Worm (Caenorhabditis elegans) whole organism, L1 larva: ENCODE measurements around the gene clc-13.

Source experiments
- ceh-82 ChIP-seq, 3 experiments: fragments of 150-350 bp in 1 of 3; sonication (generic microtip) in 2 of 3; optimal IDR thresholded peaks; 2 replicates each; lab custom pipeline; 2014 to 2017; ENCODE audit warnings: missing biosample characterization in 3 of 3, missing genetic modification characterization in 3 of 3
- lin-13 ChIP-seq: fragments of 150-350 bp; optimal IDR thresholded peaks from 2 replicates; lab custom pipeline; 2014; ENCODE audit warnings: missing biosample characterization, missing genetic modification reagents, missing genetic modification characterization
- lin-35 ChIP-seq, 2 experiments: fragments of 150-350 bp; optimal IDR thresholded peaks; 2 replicates each; lab custom pipeline; 2014; ENCODE audit warnings: missing biosample characterization in 2 of 2, missing genetic modification characterization in 2 of 2, missing genetic modification reagents in 2 of 2
- lin-39 ChIP-seq: fragments of 150-350 bp; optimal IDR thresholded peaks from 2 replicates; lab custom pipeline; 2014; ENCODE audit warnings: missing biosample characterization, missing genetic modification reagents, missing genetic modification characterization
- mdl-1 ChIP-seq, 2 experiments: fragments of 150-350 bp; optimal IDR thresholded peaks; 2 replicates each; lab custom pipeline; 2014 to 2017; ENCODE audit warnings: missing biosample characterization in 2 of 2, missing genetic modification characterization in 2 of 2, inconsistent platforms in 1 of 2
- nhr-12 ChIP-seq: sonication (generic microtip); optimal IDR thresholded peaks from 2 replicates; lab custom pipeline; 2017; ENCODE audit warnings: missing biosample characterization, missing genetic modification characterization
- nhr-19 ChIP-seq: fragments of 200-800 bp; sonication (Bioruptor generic); conservative IDR thresholded peaks from 2 replicates; pipeline ENCODE4 v1.3.6; 2022; ENCODE audit warnings: missing genetic modification characterization, missing compliant biosample characterization
- skn-1 ChIP-seq: fragments of 150-350 bp; optimal IDR thresholded peaks from 2 replicates; lab custom pipeline; 2014; ENCODE audit warnings: missing biosample characterization, missing genetic modification characterization
- unc-62 ChIP-seq: fragments of 150-350 bp; optimal IDR thresholded peaks from 2 replicates; lab custom pipeline; 2014; ENCODE audit warnings: missing biosample characterization, missing genetic modification reagents, missing genetic modification characterization

- TF ChIP-seq ceh-82 (tag; optimal IDR thresholded peaks at IDR 0.05; lab: Kevin White, UChicago) (no peak), lin-35 (GFP tag; optimal IDR thresholded peaks at IDR 0.05; lab: Kevin White, UChicago) (no peak), lin-39 (tag; lab: Kevin White, UChicago) (no peak), mdl-1 (tag; optimal IDR thresholded peaks at IDR 0.05; lab: Kevin White, UChicago) (no peak), lin-13 (GFP tag; lab: Kevin White, UChicago) (no peak), nhr-19 (GFP tag; lab: Robert Waterston, UW) (no peak), nhr-12 (tag; lab: Kevin White, UChicago) (no peak), skn-1 (tag; lab: Kevin White, UChicago) (no peak), unc-62 (GFP tag; lab: Kevin White, UChicago) (no peak)
Measured at ce11 chrV:17013232-17013631, 976 bp upstream of the clc-13 start, which contains the start of gene clec-241.
